Worm (Caenorhabditis elegans) whole organism, L3 larva: ENCODE data around the gene nlp-3.

Experiments
- ZK546.5 ChIP-seq: sonication (generic microtip); optimal IDR thresholded peaks from 2 replicates; lab custom pipeline; 2017; ENCODE audit warnings: missing biosample characterization, missing genetic modification characterization
- ama-1 ChIP-seq: fragments of 150-350 bp; optimal IDR thresholded peaks from 2 replicates; lab custom pipeline; 2018
- ceh-9 ChIP-seq: sonication (generic microtip); optimal IDR thresholded peaks from 2 replicates; lab custom pipeline; 2018; ENCODE audit warnings: missing biosample characterization, missing genetic modification characterization
- fkh-10 ChIP-seq: sonication (generic microtip); optimal IDR thresholded peaks from 2 replicates; lab custom pipeline; 2017; ENCODE audit warnings: missing biosample characterization, missing genetic modification reagents, missing genetic modification characterization
- lin-15B ChIP-seq: fragments of 150-350 bp; optimal IDR thresholded peaks from 2 replicates; lab custom pipeline; 2014; ENCODE audit warnings: missing biosample characterization, missing genetic modification characterization
- lin-39 ChIP-seq: fragments of 150-350 bp; optimal IDR thresholded peaks from 2 replicates; lab custom pipeline; 2018; ENCODE audit warnings: missing biosample characterization, missing genetic modification reagents, missing genetic modification characterization
- nhr-11 ChIP-seq: fragments of 150-350 bp; optimal IDR thresholded peaks from 2 replicates; lab custom pipeline; 2014; ENCODE audit warnings: missing biosample characterization, missing genetic modification characterization
- nhr-237 ChIP-seq: fragments of 150-350 bp; optimal IDR thresholded peaks from 2 replicates; lab custom pipeline; 2014; ENCODE audit warnings: missing biosample characterization, missing genetic modification characterization
- pha-4 ChIP-seq: fragments of 150-350 bp; optimal IDR thresholded peaks from 2 replicates; lab custom pipeline; 2014; ENCODE audit warnings: missing biosample characterization, missing genetic modification reagents, missing genetic modification characterization
- tbx-2 ChIP-seq: sonication (generic microtip); optimal IDR thresholded peaks from 2 replicates; lab custom pipeline; 2016; ENCODE audit warnings: mild to moderate bottlenecking, missing genetic modification characterization, missing compliant biosample characterization
- unc-39 ChIP-seq: sonication (generic microtip); optimal IDR thresholded peaks from 4 replicates; lab custom pipeline; 2017; ENCODE audit warnings: missing biosample characterization, missing genetic modification characterization

ce11 chrX:13224608-13225007, 46.4 kb upstream of the nlp-3 start, which contains the start of gene skr-19:
- TF ChIP-seq ZK546.5 (tag; lab: Kevin White, UChicago) (no peak), nhr-11 (tag; lab: Kevin White, UChicago) (no peak), pha-4 (no peak), ceh-9 (tag; lab: Kevin White, UChicago) (no peak), lin-15B (no peak), nhr-237 (tag; lab: Kevin White, UChicago) (no peak), tbx-2 (tag; lab: Kevin White, UChicago) (no peak), ama-1 (lab: Kevin White, UChicago) (no peak), lin-39 (tag; lab: Kevin White, UChicago) (no peak), unc-39 (tag; lab: Kevin White, UChicago) (no peak), fkh-10 (GFP tag; lab: Kevin White, UChicago) (no peak)
